Fruit fly (Drosophila melanogaster) whole organism, embryonic: Measurements from ENCODE around the gene COX7B.

Experiments
- B-H1 ChIP-seq: fragments of 200-800 bp; sonication (Bioruptor generic); IDR thresholded peaks from 3 replicates; pipeline ENCODE4 v1.3.6; 2022; ENCODE audit warnings: missing biosample characterization, missing genetic modification characterization
- BEAF-32 ChIP-seq: fragments of 200-800 bp; sonication (Bioruptor generic); optimal IDR thresholded peaks from 3 replicates; lab custom pipeline; 2017; ENCODE audit warnings: missing biosample characterization, missing genetic modification characterization, mild to moderate bottlenecking, moderate library complexity, missing genetic modification reagents
- Bdp1 ChIP-seq: fragments of 200-800 bp; sonication (Bioruptor generic); optimal IDR thresholded peaks from 3 replicates; lab custom pipeline; 2016; ENCODE audit warnings: missing biosample characterization, missing genetic modification characterization
- CG1024 ChIP-seq: fragments of 200-800 bp; sonication (Bioruptor generic); IDR thresholded peaks from 2 replicates; pipeline ENCODE4 v1.3.6; 2022; ENCODE audit warnings: missing biosample characterization, missing genetic modification characterization
- CG11456 ChIP-seq: fragments of 200-800 bp; sonication (Bioruptor generic); IDR thresholded peaks from 3 replicates; pipeline ENCODE4 v1.3.6; 2022; ENCODE audit warnings: missing biosample characterization, missing genetic modification characterization
- CG11504 ChIP-seq: fragments of 200-800 bp; sonication (Bioruptor generic); optimal IDR thresholded peaks from 3 replicates; lab custom pipeline; 2019; ENCODE audit warnings: missing biosample characterization, mild to moderate bottlenecking, missing genetic modification characterization, moderate library complexity
- CG12104 ChIP-seq: fragments of 200-800 bp; sonication (Bioruptor generic); optimal IDR thresholded peaks from 3 replicates; lab custom pipeline; 2016; ENCODE audit warnings: missing biosample characterization, missing genetic modification characterization
- CG12391 ChIP-seq: fragments of 200-800 bp; sonication (Bioruptor generic); optimal IDR thresholded peaks from 3 replicates; lab custom pipeline; 2018; ENCODE audit warnings: missing biosample characterization, mild to moderate bottlenecking, missing genetic modification characterization, moderate library complexity
- CG12659 ChIP-seq: fragments of 200-800 bp; sonication (Bioruptor generic); optimal IDR thresholded peaks from 3 replicates; lab custom pipeline; 2017; ENCODE audit warnings: mild to moderate bottlenecking, missing biosample characterization, missing genetic modification reagents, missing genetic modification characterization
- CG12769 ChIP-seq: fragments of 200-800 bp; sonication (Bioruptor generic); optimal IDR thresholded peaks from 2 replicates; lab custom pipeline; 2019; ENCODE audit warnings: missing biosample characterization, mild to moderate bottlenecking, missing genetic modification characterization, moderate library complexity
- CG17385 ChIP-seq: fragments of 200-800 bp; sonication (Bioruptor generic); optimal IDR thresholded peaks from 3 replicates; lab custom pipeline; 2018; ENCODE audit warnings: missing biosample characterization, mild to moderate bottlenecking, missing genetic modification characterization
- CG18619 ChIP-seq: fragments of 200-800 bp; sonication (Bioruptor generic); optimal IDR thresholded peaks from 3 replicates; lab custom pipeline; 2017; ENCODE audit warnings: missing biosample characterization, mild to moderate bottlenecking, missing genetic modification characterization
- CG31365 ChIP-seq: fragments of 200-800 bp; sonication (Bioruptor generic); optimal IDR thresholded peaks from 2 replicates; lab custom pipeline; 2018; ENCODE audit warnings: missing biosample characterization, mild to moderate bottlenecking, missing genetic modification characterization
- CG3726 ChIP-seq: fragments of 200-800 bp; sonication (Bioruptor generic); IDR thresholded peaks from 3 replicates; pipeline ENCODE4, ENCODE4 v1.3.6; 2022; ENCODE audit warnings: missing biosample characterization, missing genetic modification characterization
- CG3838 ChIP-seq: fragments of 200-800 bp; sonication (Bioruptor generic); optimal IDR thresholded peaks from 3 replicates; lab custom pipeline; 2016; ENCODE audit warnings: missing biosample characterization, missing genetic modification characterization
- CG4424 ChIP-seq: fragments of 200-800 bp; sonication (Bioruptor generic); optimal IDR thresholded peaks from 3 replicates; lab custom pipeline; 2016; ENCODE audit warnings: missing biosample characterization, missing genetic modification characterization
- CG4820 ChIP-seq: fragments of 200-800 bp; sonication (Bioruptor generic); optimal IDR thresholded peaks from 3 replicates; lab custom pipeline; 2016; ENCODE audit warnings: missing biosample characterization, missing genetic modification characterization
- CG6272 ChIP-seq: fragments of 200-800 bp; sonication (Bioruptor generic); IDR thresholded peaks from 2 replicates; pipeline ENCODE4 v1.3.6; 2022; ENCODE audit warnings: missing biosample characterization, missing genetic modification characterization
- CG7839 ChIP-seq: fragments of 200-800 bp; sonication (Bioruptor generic); optimal IDR thresholded peaks from 3 replicates; lab custom pipeline; 2018; ENCODE audit warnings: missing biosample characterization, mild to moderate bottlenecking, missing genetic modification characterization, moderate library complexity
- CrebB ChIP-seq: fragments of 200-800 bp; sonication (Bioruptor generic); optimal IDR thresholded peaks from 3 replicates; lab custom pipeline; 2018; ENCODE audit warnings: missing biosample characterization, mild to moderate bottlenecking, missing genetic modification characterization
- D ChIP-seq, 2 experiments: fragments of 200-800 bp in 1 of 2; fragments of >200 bp in 1 of 2; sonication (Bioruptor generic) in 1 of 2; optimal IDR thresholded peaks; 2 replicates in 1 of 2; 3 replicates in 1 of 2; lab custom pipeline; 2017; ENCODE audit warnings: mild to moderate bottlenecking in 1 of 2, missing biosample characterization in 1 of 2, missing genetic modification characterization in 1 of 2, missing genetic modification reagents in 1 of 2
- Gug ChIP-seq: fragments of 200-800 bp; sonication (Bioruptor generic); IDR thresholded peaks from 4 replicates; pipeline ENCODE4 v1.3.6; 2022; ENCODE audit warnings: missing biosample characterization, missing genetic modification characterization
- Mes4 ChIP-seq: fragments of 200-800 bp; sonication (Bioruptor generic); optimal IDR thresholded peaks from 2 replicates; lab custom pipeline; 2016; ENCODE audit warnings: missing biosample characterization, missing genetic modification characterization
- Scr ChIP-seq: fragments of 200-800 bp; sonication (Bioruptor generic); IDR thresholded peaks from 2 replicates; pipeline ENCODE4 v1.3.6; 2022; ENCODE audit warnings: missing biosample characterization, missing genetic modification characterization; ENCODE audit not compliant: partially characterized antibody
- Xbp1 ChIP-seq: fragments of 200-800 bp; sonication (Bioruptor generic); optimal IDR thresholded peaks from 3 replicates; lab custom pipeline; 2016; ENCODE audit warnings: missing biosample characterization, mild to moderate bottlenecking, missing genetic modification characterization
- YL-1 ChIP-seq: fragments of 200-800 bp; sonication (Bioruptor generic); optimal IDR thresholded peaks from 3 replicates; lab custom pipeline; 2017; ENCODE audit warnings: missing biosample characterization, mild to moderate bottlenecking, missing genetic modification characterization
- ato ChIP-seq: fragments of 200-800 bp; sonication (Bioruptor generic); IDR thresholded peaks from 2 replicates; pipeline ENCODE4 v1.3.6; 2022; ENCODE audit warnings: missing biosample characterization, missing genetic modification characterization; ENCODE audit not compliant: partially characterized antibody
- az2 ChIP-seq: fragments of 200-800 bp; sonication (Bioruptor generic); optimal IDR thresholded peaks from 3 replicates; lab custom pipeline; 2016; ENCODE audit warnings: missing biosample characterization, missing genetic modification characterization
- bsh ChIP-seq, 2 experiments: fragments of 200-800 bp; sonication (Bioruptor generic); optimal IDR thresholded peaks; 2 replicates each; lab custom pipeline; 2017 to 2018; ENCODE audit warnings: mild to moderate bottlenecking in 2 of 2, missing biosample characterization in 2 of 2, missing genetic modification characterization in 2 of 2, moderate library complexity in 1 of 2
- cas ChIP-seq: fragments of 200-800 bp; sonication (Bioruptor generic); IDR thresholded peaks from 2 replicates; pipeline ENCODE4 v1.3.6; 2022; ENCODE audit warnings: missing biosample characterization, missing genetic modification characterization
- caup ChIP-seq: fragments of 200-800 bp; sonication (Bioruptor generic); optimal IDR thresholded peaks from 3 replicates; lab custom pipeline; 2017; ENCODE audit warnings: missing biosample characterization, mild to moderate bottlenecking, missing genetic modification characterization, moderate library complexity; ENCODE audit not compliant: severe bottlenecking
- chif ChIP-seq, 2 experiments: fragments of 200-800 bp; sonication (Bioruptor generic); optimal IDR thresholded peaks; 3 replicates each; lab custom pipeline; 2016; ENCODE audit warnings: missing biosample characterization in 2 of 2, missing genetic modification characterization in 2 of 2
- ci ChIP-seq: fragments of 200-800 bp; sonication (Bioruptor generic); IDR thresholded peaks from 3 replicates; pipeline ENCODE4 v1.3.6; 2022; ENCODE audit warnings: missing biosample characterization, missing genetic modification characterization
- danr ChIP-seq: fragments of 200-800 bp; sonication (Bioruptor generic); IDR thresholded peaks from 2 replicates; pipeline ENCODE4 v1.3.6; 2022; ENCODE audit warnings: missing biosample characterization, missing genetic modification characterization
- en ChIP-seq: fragments of 200-800 bp; sonication (Bioruptor generic); optimal IDR thresholded peaks from 2 replicates; lab custom pipeline; 2016; ENCODE audit warnings: missing biosample characterization, missing genetic modification characterization
- ewg ChIP-seq: fragments of 200-800 bp; sonication (Bioruptor generic); optimal IDR thresholded peaks from 3 replicates; lab custom pipeline; 2017; ENCODE audit warnings: mild to moderate bottlenecking, missing biosample characterization, missing genetic modification reagents, missing genetic modification characterization
- gcm ChIP-seq: fragments of 200-800 bp; sonication (Bioruptor generic); optimal IDR thresholded peaks from 2 replicates; lab custom pipeline; 2019; ENCODE audit warnings: missing biosample characterization, mild to moderate bottlenecking, missing genetic modification characterization, moderate library complexity
- gem ChIP-seq: fragments of 200-800 bp; sonication (Bioruptor generic); optimal IDR thresholded peaks from 2 replicates; lab custom pipeline; 2019; ENCODE audit warnings: missing biosample characterization, mild to moderate bottlenecking, missing genetic modification characterization, moderate library complexity
- hb ChIP-seq: fragments of 200-800 bp; sonication (Bioruptor generic); IDR thresholded peaks from 3 replicates; pipeline ENCODE4 v1.3.6; 2022; ENCODE audit warnings: missing biosample characterization, missing genetic modification characterization; ENCODE audit not compliant: partially characterized antibody
- her ChIP-seq: fragments of 200-800 bp; sonication (Bioruptor generic); optimal IDR thresholded peaks from 2 replicates; lab custom pipeline; 2016; ENCODE audit warnings: missing biosample characterization, missing genetic modification characterization
- jumu ChIP-seq: fragments of 200-800 bp; sonication (Bioruptor generic); optimal IDR thresholded peaks from 3 replicates; lab custom pipeline; 2016; ENCODE audit warnings: missing biosample characterization, missing genetic modification characterization
- lab ChIP-seq: fragments of 200-800 bp; sonication (Bioruptor generic); optimal IDR thresholded peaks from 3 replicates; lab custom pipeline; 2017; ENCODE audit warnings: missing biosample characterization, missing genetic modification characterization, mild to moderate bottlenecking, moderate library complexity, missing genetic modification reagents
- pnt ChIP-seq: fragments of 200-800 bp; sonication (Bioruptor generic); optimal IDR thresholded peaks from 3 replicates; lab custom pipeline; 2016; ENCODE audit warnings: missing biosample characterization, missing genetic modification characterization
- ranshi ChIP-seq: fragments of 200-800 bp; sonication (Bioruptor generic); IDR thresholded peaks from 2 replicates; pipeline ENCODE4 v1.3.6; 2022; ENCODE audit warnings: missing biosample characterization, missing genetic modification characterization
- slp2 ChIP-seq: fragments of 200-800 bp; sonication (Bioruptor generic); optimal IDR thresholded peaks from 2 replicates; lab custom pipeline; 2016; ENCODE audit warnings: missing biosample characterization, missing genetic modification characterization
- sug ChIP-seq: fragments of 200-800 bp; optimal IDR thresholded peaks from 2 replicates; lab custom pipeline; 2019; ENCODE audit warnings: missing biosample characterization, mild to moderate bottlenecking, missing genetic modification characterization, moderate library complexity
- tin ChIP-seq: fragments of 200-800 bp; sonication (Bioruptor generic); optimal IDR thresholded peaks from 3 replicates; lab custom pipeline; 2016; ENCODE audit warnings: missing biosample characterization, missing genetic modification characterization
- vvl ChIP-seq: fragments of 200-800 bp; sonication (Bioruptor generic); IDR thresholded peaks from 2 replicates; pipeline ENCODE4 v1.3.6; 2022; ENCODE audit warnings: missing biosample characterization, missing genetic modification characterization

Gene COX7B

DNA sequence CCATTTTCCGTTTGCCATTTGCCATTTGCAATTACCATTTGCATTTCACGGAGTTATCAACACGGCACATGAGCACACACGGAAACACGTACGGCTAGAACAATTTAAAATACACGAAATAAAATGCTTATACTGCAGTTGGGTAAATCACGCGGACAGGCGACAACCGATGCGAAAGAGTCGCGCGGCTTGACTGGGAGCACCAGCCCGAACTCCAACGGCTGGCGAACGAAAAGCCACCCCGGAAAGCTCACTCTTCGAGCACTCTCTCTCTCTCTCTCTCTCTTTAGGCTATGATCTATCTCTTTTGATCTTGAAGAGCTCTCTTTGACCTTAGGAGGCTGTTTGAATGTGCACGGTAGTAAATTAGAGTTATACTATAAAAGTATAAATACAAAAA lies 4.0 kb upstream of the COX7B start, which contains the start of gene blot (continued):
- no peak for TF ChIP-seq CG11456 (GFP tag; lab: Robert Waterston, UW)
- no peak for TF ChIP-seq her (GFP tag; lab: Kevin White, UChicago)
- peak; percentile 22; the same call in 1 of the 2 replicates for TF ChIP-seq ranshi (GFP tag; lab: Robert Waterston, UW)

DNA sequence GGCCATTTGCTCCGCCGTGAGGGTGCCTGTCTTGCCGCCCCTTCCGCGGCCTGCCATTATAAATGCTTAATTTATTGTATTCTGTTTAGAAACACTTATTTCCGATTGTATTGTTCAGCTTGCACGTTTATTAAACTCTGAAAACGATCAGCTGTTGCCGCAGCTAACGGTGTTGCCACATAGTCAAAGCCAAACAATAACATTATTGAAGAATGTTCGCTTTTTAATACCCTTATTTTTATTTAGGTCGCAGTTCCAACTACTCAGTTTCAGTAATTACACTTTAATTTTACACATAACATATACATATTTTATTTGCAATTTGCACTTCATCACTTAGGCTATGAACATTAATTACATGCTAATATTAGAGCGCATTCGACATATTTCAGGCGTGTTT lies 1.7 kb downstream of the COX7B start, which contains the start of gene Polr3G:
Polr3G (minus strand) TSS at position 118 of the 400 bp plus-strand sequence.
- TF ChIP-seq BEAF-32 (peak; percentile 11), CG3838 (GFP tag; lab: Kevin White, UChicago) (no peak), YL-1 (peak; percentile 26), ewg (no peak), CrebB (peak; percentile 7), gcm (GFP tag; lab: Kevin White, UChicago) (peak; percentile 4), Mes4 (GFP tag; lab: Kevin White, UChicago) (no peak), CG12391 (peak; percentile 49), CG4424 (peak; percentile 23), ci (GFP tag; lab: Robert Waterston, UW) (0 out of 3 replicates have a peak, but pooled peaks have one; percentile 45), en (GFP tag; lab: Kevin White, UChicago) (no peak), CG7839 (tag; lab: Kevin White, UChicago) (peak; percentile 4), CG11504 (peak; percentile 6), chif (GFP tag; optimal IDR thresholded peaks at IDR 0.05; lab: Kevin White, UChicago) (peak in 1 of 2 experiments; percentile 2), vvl (GFP tag; lab: Robert Waterston, UW) (peak; percentile 44; the same call in 1 of the 2 replicates), lab (GFP tag; lab: Kevin White, UChicago) (no peak), az2 (peak; percentile 18), CG12659 (GFP tag; lab: Kevin White, UChicago) (peak; percentile 7), ato (no peak), CG3726 (GFP tag; lab: Robert Waterston, UW) (no peak), CG12769 (tag; lab: Kevin White, UChicago) (peak; percentile 29), CG4820 (GFP tag; lab: Kevin White, UChicago) (no peak), caup (no peak), slp2 (GFP tag; lab: Kevin White, UChicago) (no peak), hb (GFP tag; lab: Robert Waterston, UW) (no peak), tin (GFP tag; lab: Kevin White, UChicago) (peak; percentile 16), D (optimal IDR thresholded peaks at IDR 0.05; lab: Kevin White, UChicago) (no peak), D (GFP tag; optimal IDR thresholded peaks at IDR 0.05; lab: Kevin White, UChicago) (no peak), CG6272 (GFP tag; lab: Robert Waterston, UW) (no peak), CG31365 (tag; lab: Kevin White, UChicago) (no peak), cas (GFP tag; lab: Robert Waterston, UW) (no peak), B-H1 (GFP tag; lab: Robert Waterston, UW) (no peak), CG17385 (GFP tag; lab: Kevin White, UChicago) (peak; percentile 25), sug (tag; lab: Kevin White, UChicago) (peak; percentile 26), danr (GFP tag; lab: Robert Waterston, UW) (no peak), bsh (GFP tag; optimal IDR thresholded peaks at IDR 0.05; lab: Kevin White, UChicago) (peak in 1 of 2 experiments; percentile 11), Scr (no peak), Xbp1 (peak; percentile 37), Gug (no peak), Bdp1 (GFP tag; lab: Kevin White, UChicago) (no peak), jumu (GFP tag; lab: Kevin White, UChicago) (no peak), CG18619 (GFP tag; lab: Kevin White, UChicago) (no peak), pnt (GFP tag; lab: Kevin White, UChicago) (no peak), gem (tag; lab: Kevin White, UChicago) (peak; percentile 26), CG1024 (GFP tag; lab: Robert Waterston, UW) (no peak), CG12104 (GFP tag; lab: Kevin White, UChicago) (no peak)
